Worm (Caenorhabditis elegans) whole organism, L2 larva: Measurements from ENCODE around the gene cbp-2.

Source experiments
- aly-2 ChIP-seq: fragments of 150-350 bp; optimal IDR thresholded peaks from 2 replicates; lab custom pipeline; 2014; ENCODE audit warnings: missing biosample characterization, missing genetic modification characterization
- ama-1 ChIP-seq: fragments of 150-350 bp; optimal IDR thresholded peaks from 2 replicates; lab custom pipeline; 2018; ENCODE audit warnings: inconsistent platforms
- ceh-16 ChIP-seq: fragments of 150-350 bp; optimal IDR thresholded peaks from 2 replicates; lab custom pipeline; 2014; ENCODE audit warnings: missing biosample characterization, missing genetic modification characterization
- egl-27 ChIP-seq: sonication (generic microtip); optimal IDR thresholded peaks from 3 replicates; lab custom pipeline; 2017; ENCODE audit warnings: missing biosample characterization, missing genetic modification reagents, missing genetic modification characterization
- lin-39 ChIP-seq: fragments of 150-350 bp; optimal IDR thresholded peaks from 2 replicates; lab custom pipeline; 2014; ENCODE audit warnings: missing biosample characterization, missing genetic modification reagents, missing genetic modification characterization
- unc-62 ChIP-seq: fragments of 150-350 bp; optimal IDR thresholded peaks from 2 replicates; lab custom pipeline; 2014; ENCODE audit warnings: missing biosample characterization, missing genetic modification reagents, missing genetic modification characterization
- ztf-4 ChIP-seq: fragments of 150-350 bp; optimal IDR thresholded peaks from 2 replicates; lab custom pipeline; 2014; ENCODE audit warnings: missing biosample characterization, missing genetic modification characterization

ce11 chrIII:9892855-9893254 is 30.1 kb upstream of the cbp-2 start, which contains the start of gene mam-7:
- TF ChIP-seq egl-27 (tag; lab: Kevin White, UChicago) (no peak), unc-62 (GFP tag; lab: Kevin White, UChicago) (no peak), aly-2 (tag; lab: Kevin White, UChicago) (no peak), ceh-16 (tag; lab: Kevin White, UChicago) (no peak), lin-39 (tag; lab: Kevin White, UChicago) (no peak), ztf-4 (no peak), ama-1 (no peak)
